Worm (Caenorhabditis elegans): Measurements from ENCODE around the gene Y97E10AL.1.

ce11 chrV:7956218-7956617 lies 29.7 kb upstream of the Y97E10AL.1 start, which contains the start of gene pals-34:
- TF ChIP-seq ztf-29 (GFP tag; IDR thresholded peaks at IDR 0.05) = no peak
- TF ChIP-seq klf-2 (GFP tag; conservative IDR thresholded peaks at IDR 0.05) = no peak
- no peak for TF ChIP-seq ztf-23 (GFP tag; IDR thresholded peaks at IDR 0.05)
- TF ChIP-seq ref-1 (GFP tag; conservative IDR thresholded peaks at IDR 0.05) = no peak
- no peak for TF ChIP-seq med-1 (GFP tag; optimal IDR thresholded peaks at IDR 0.05; ENCODE audit: insufficient read depth)

All from whole organism, midembryonic.